Fruit fly (Drosophila melanogaster): ENCODE results near the gene CG4496.

The CG4496 gene

DNA sequence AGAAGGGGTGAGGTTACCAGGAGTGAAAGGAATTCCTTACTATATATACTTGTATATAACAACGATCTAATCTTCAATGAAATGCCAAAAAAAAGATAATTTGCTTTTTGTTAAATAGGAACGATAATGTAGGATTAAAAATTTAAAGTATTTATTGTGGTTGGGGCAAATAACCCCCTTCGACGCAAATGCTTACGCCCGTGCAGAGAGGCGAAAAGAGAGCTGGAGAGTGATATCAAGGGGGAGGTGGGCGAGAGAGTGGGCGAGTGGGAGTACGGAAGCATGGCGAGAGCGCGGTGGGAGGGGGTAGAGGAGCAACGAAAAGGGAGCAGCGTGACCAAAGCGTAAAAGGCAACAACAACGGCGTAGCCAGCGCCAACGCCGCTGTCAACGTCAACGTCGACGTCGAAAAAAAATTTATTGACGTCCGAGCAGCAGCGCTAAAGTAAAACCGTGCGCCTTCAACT is 1.2 kb downstream of the CG4496 start (continued):
- peak; percentile 98 for TF ChIP-seq CG14050 (GFP tag; IDR thresholded peaks at IDR 0.05)
- peak; percentile 89 for TF ChIP-seq Bdp1 (GFP tag; optimal IDR thresholded peaks at IDR 0.05)
- peak; percentile 93 for TF ChIP-seq corto (GFP tag; optimal IDR thresholded peaks at IDR 0.05)
- TF ChIP-seq zf30C (GFP tag; optimal IDR thresholded peaks at IDR 0.05) = no peak
- peak; percentile 90 for TF ChIP-seq her (GFP tag; optimal IDR thresholded peaks at IDR 0.05)
- TF ChIP-seq Dref (GFP tag; IDR thresholded peaks at IDR 0.05) = peak; percentile 42; the same call in 1 of the 2 replicates
- peak; percentile 89 for TF ChIP-seq crc (GFP tag; optimal IDR thresholded peaks at IDR 0.05)
- TF ChIP-seq CG4617 (GFP tag; optimal IDR thresholded peaks at IDR 0.05; ENCODE audit: borderline replicate concordance) = peak; percentile 95
- peak; percentile 99 for TF ChIP-seq CG10543 (GFP tag; optimal IDR thresholded peaks at IDR 0.05)
- TF ChIP-seq CG2889 (GFP tag; IDR thresholded peaks at IDR 0.05) = peak; percentile 93; the same call in 2 of the 3 replicates
- peak; percentile 95 for TF ChIP-seq gsb (GFP tag; IDR thresholded peaks at IDR 0.05)
- TF ChIP-seq NK7.1 (GFP tag; optimal IDR thresholded peaks at IDR 0.05) = peak; percentile 94
- peak; percentile 92 for TF ChIP-seq Nf-YC (tag; optimal IDR thresholded peaks at IDR 0.05)
- peak; percentile 93 for TF ChIP-seq trh (GFP tag; optimal IDR thresholded peaks at IDR 0.05)
- peak; percentile 90 for TF ChIP-seq CG10274 (GFP tag; optimal IDR thresholded peaks at IDR 0.05)
- peak; percentile 96 for TF ChIP-seq shn (GFP tag; optimal IDR thresholded peaks at IDR 0.05)
- TF ChIP-seq CG11504 (tag; optimal IDR thresholded peaks at IDR 0.05) = peak; percentile 97
- peak; percentile 95 for TF ChIP-seq Side (GFP tag; optimal IDR thresholded peaks at IDR 0.05)
- peak; percentile 98 for TF ChIP-seq Lim3 (GFP tag; IDR thresholded peaks at IDR 0.05)
- peak; percentile 97 for TF ChIP-seq Optix (GFP tag; IDR thresholded peaks at IDR 0.05)
- peak; percentile 86 for TF ChIP-seq CG8290 (GFP tag; optimal IDR thresholded peaks at IDR 0.05)
- TF ChIP-seq CG8290 (tag; optimal IDR thresholded peaks at IDR 0.05) = peak; percentile 68 to 85
- peak; percentile 98 for TF ChIP-seq CG10366 (GFP tag; IDR thresholded peaks at IDR 0.05)
- peak; percentile 97 for TF ChIP-seq Oaz (GFP tag; IDR thresholded peaks at IDR 0.05)
- TF ChIP-seq CG4854 (GFP tag; optimal IDR thresholded peaks at IDR 0.05) = peak; percentile 94
- TF ChIP-seq pnt (GFP tag; optimal IDR thresholded peaks at IDR 0.05) = peak; percentile 95
- peak; percentile 95 for TF ChIP-seq D19A (tag; optimal IDR thresholded peaks at IDR 0.05)
- TF ChIP-seq CG7745 (tag; optimal IDR thresholded peaks at IDR 0.05) = no peak
- peak; percentile 97 for TF ChIP-seq sug (tag; optimal IDR thresholded peaks at IDR 0.05)
- TF ChIP-seq CG5180 (GFP tag; optimal IDR thresholded peaks at IDR 0.05) = peak; percentile 92
- TF ChIP-seq onecut (GFP tag; IDR thresholded peaks at IDR 0.05) = peak; percentile 94
- TF ChIP-seq sens-2 (GFP tag; IDR thresholded peaks at IDR 0.05) = peak; percentile 93
- peak; percentile 97 for TF ChIP-seq peb (GFP tag; IDR thresholded peaks at IDR 0.05)
- TF ChIP-seq CG13287 (GFP tag; IDR thresholded peaks at IDR 0.05; ENCODE audit: partially characterized antibody) = peak; percentile 33; the same call in 1 of the 2 replicates
- TF ChIP-seq CG32772 (GFP tag; IDR thresholded peaks at IDR 0.05) = peak; percentile 98
- TF ChIP-seq sqz (GFP tag; optimal IDR thresholded peaks at IDR 0.05) = peak; percentile 95
- peak; percentile 98 for TF ChIP-seq CG1529 (GFP tag; optimal IDR thresholded peaks at IDR 0.05)
- peak; percentile 87 for TF ChIP-seq pros (GFP tag; optimal IDR thresholded peaks at IDR 0.05)
- peak; percentile 98 for TF ChIP-seq CG12219 (GFP tag; optimal IDR thresholded peaks at IDR 0.05)
- peak; percentile 93 for TF ChIP-seq CG3838 (GFP tag; optimal IDR thresholded peaks at IDR 0.05)
- TF ChIP-seq CG17361 (GFP tag; IDR thresholded peaks at IDR 0.05) = peak; percentile 98
- TF ChIP-seq CG7987 (GFP tag; optimal IDR thresholded peaks at IDR 0.05) = peak; percentile 93
- TF ChIP-seq sr (GFP tag; IDR thresholded peaks at IDR 0.05) = peak; percentile 99
- no peak for TF ChIP-seq hkb (optimal IDR thresholded peaks at IDR 0.05)
- TF ChIP-seq hkb (GFP tag; IDR thresholded peaks at IDR 0.05) = peak; percentile 98
- peak; percentile 85 for TF ChIP-seq CG31365 (tag; optimal IDR thresholded peaks at IDR 0.05)
- TF ChIP-seq caup (GFP tag; optimal IDR thresholded peaks at IDR 0.05; ENCODE audit: severe bottlenecking) = peak; percentile 98
- TF ChIP-seq rib (GFP tag; IDR thresholded peaks at IDR 0.05) = peak; percentile 94
- no peak for TF ChIP-seq cg (GFP tag; optimal IDR thresholded peaks at IDR 0.05)
- peak; percentile 93 for TF ChIP-seq CG16779 (GFP tag; IDR thresholded peaks at IDR 0.05)
- peak; percentile 98 for TF ChIP-seq CG2875 (GFP tag; optimal IDR thresholded peaks at IDR 0.05)
- peak; percentile 42 for TF ChIP-seq Kr (GFP tag; optimal IDR thresholded peaks at IDR 0.05)

Measured in whole organism, embryonic.